Worm (Caenorhabditis elegans) whole organism, L2 larva: ENCODE data around the gene sax-2.

Experiments
- ceh-82 ChIP-seq: fragments of 150-350 bp; optimal IDR thresholded peaks from 2 replicates; lab custom pipeline; 2014; ENCODE audit warnings: missing biosample characterization, missing genetic modification characterization
- nhr-6 ChIP-seq: fragments of 150-350 bp; optimal IDR thresholded peaks from 2 replicates; lab custom pipeline; 2014; ENCODE audit warnings: missing biosample characterization, missing genetic modification characterization
- peb-1 ChIP-seq: fragments of 150-350 bp; optimal IDR thresholded peaks from 2 replicates; lab custom pipeline; 2014; ENCODE audit warnings: missing biosample characterization, missing genetic modification characterization
- skn-1 ChIP-seq: sonication (generic microtip); optimal IDR thresholded peaks from 2 replicates; lab custom pipeline; 2017; ENCODE audit warnings: missing biosample characterization, missing genetic modification characterization
- unc-62 ChIP-seq: fragments of 150-350 bp; optimal IDR thresholded peaks from 2 replicates; lab custom pipeline; 2014; ENCODE audit warnings: missing biosample characterization, missing genetic modification reagents, missing genetic modification characterization
- ztf-4 ChIP-seq: fragments of 150-350 bp; optimal IDR thresholded peaks from 2 replicates; lab custom pipeline; 2014; ENCODE audit warnings: missing biosample characterization, missing genetic modification characterization

- TF ChIP-seq unc-62 (GFP tag; lab: Kevin White, UChicago) (no peak), skn-1 (tag; lab: Kevin White, UChicago) (no peak), peb-1 (no peak), ztf-4 (tag; lab: Kevin White, UChicago) (no peak), ceh-82 (tag; lab: Kevin White, UChicago) (no peak), nhr-6 (tag; lab: Kevin White, UChicago) (no peak)
Observed at ce11 chrIII:5173139-5173538, 63.6 kb downstream of the sax-2 start, which contains the start of gene emb-1.
